Fruit fly (Drosophila melanogaster) Kc167 (cell line): Measurements from ENCODE around the gene Taf10b.

Source experiments
- Myc ChIP-seq: fragments of >200 bp; optimal IDR thresholded peaks from 2 replicates; lab custom pipeline; 2017; ENCODE audit warnings: missing external identifiers
- Sin3A ChIP-seq: fragments of >200 bp; optimal IDR thresholded peaks from 2 replicates; lab custom pipeline; 2018; ENCODE audit warnings: missing external identifiers
- insv ChIP-seq: fragments of >200 bp; optimal IDR thresholded peaks from 3 replicates; lab custom pipeline; 2018; ENCODE audit warnings: missing external identifiers
- psq ChIP-seq: fragments of >200 bp; optimal IDR thresholded peaks from 2 replicates; lab custom pipeline; 2017; ENCODE audit warnings: missing external identifiers
- ttk ChIP-seq: sonication (Bioruptor generic); optimal IDR thresholded peaks from 2 replicates; lab custom pipeline; 2017; ENCODE audit warnings: missing external identifiers

DNA sequence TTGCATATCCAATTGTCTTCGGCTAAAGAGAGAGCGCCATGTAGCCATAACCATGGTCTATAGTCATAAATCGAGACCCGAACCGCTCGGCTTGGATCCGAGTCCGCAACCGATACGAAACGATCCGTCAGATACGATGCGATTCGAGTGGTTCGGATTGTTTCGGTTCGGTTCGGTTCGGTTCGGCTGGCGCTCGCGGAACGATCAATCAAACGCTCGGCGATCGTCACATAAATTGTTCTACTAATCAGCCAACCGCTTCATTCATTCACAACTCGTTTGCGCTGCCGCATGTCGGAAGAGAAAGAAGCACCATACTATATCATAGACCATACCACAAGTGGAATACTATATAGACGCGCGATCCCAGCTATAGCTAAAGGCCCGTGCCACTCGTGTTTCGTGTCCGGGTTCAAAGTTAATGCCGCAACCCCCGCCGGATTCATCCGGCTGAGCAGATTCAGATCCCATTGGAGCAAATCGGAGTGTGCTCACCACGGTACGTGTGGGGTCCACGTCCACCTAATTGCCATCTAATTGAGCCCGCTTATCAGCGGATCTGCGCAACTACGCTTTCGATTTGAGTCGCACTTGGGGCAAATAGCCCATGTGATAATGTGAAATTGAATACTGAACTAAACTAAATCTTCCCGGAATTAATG, 40.5 kb upstream of the Taf10b start:
- TF ChIP-seq Myc (lab: Kevin White, UChicago) (no peak), psq (lab: Kevin White, UChicago) (no peak), ttk (lab: Kevin White, UChicago) (no peak), insv (lab: Kevin White, UChicago) (no peak), Sin3A (no peak)
